Worm (Caenorhabditis elegans) whole organism, L4 larva: ENCODE results near the gene K04C2.2.

ENCODE experiments used
- F26F4.8 ChIP-seq: fragments of 200-800 bp; sonication (Bioruptor generic); conservative IDR thresholded peaks from 2 replicates; pipeline ENCODE4 v1.3.6; 2022; ENCODE audit warnings: missing genetic modification characterization, missing compliant biosample characterization
- F44E2.7 ChIP-seq: fragments of 200-800 bp; sonication (Bioruptor generic); IDR thresholded peaks from 2 replicates; pipeline ENCODE4 v2.1.2; 2022; ENCODE audit warnings: missing genetic modification characterization, missing compliant biosample characterization
- Y5F2A.4 ChIP-seq: fragments of 200-800 bp; sonication (Bioruptor generic); optimal IDR thresholded peaks from 2 replicates; lab custom pipeline; 2018; ENCODE audit warnings: mild to moderate bottlenecking, missing genetic modification characterization, missing compliant biosample characterization
- Y75B8A.6 ChIP-seq: fragments of 200-800 bp; sonication (Bioruptor generic); IDR thresholded peaks from 2 replicates; pipeline ENCODE4 v1.3.6; 2022; ENCODE audit warnings: missing genetic modification reagents, missing genetic modification characterization, missing compliant biosample characterization
- ZK337.2 ChIP-seq: fragments of 200-800 bp; sonication (Bioruptor generic); IDR thresholded peaks from 2 replicates; pipeline ENCODE4 v1.3.6; 2022; ENCODE audit warnings: missing genetic modification reagents, missing genetic modification characterization, missing compliant biosample characterization
- ZK546.5 ChIP-seq, 2 experiments: sonication (generic microtip); optimal IDR thresholded peaks; 2 replicates each; lab custom pipeline; 2017; ENCODE audit warnings: missing biosample characterization in 2 of 2, missing genetic modification characterization in 2 of 2
- aha-1 ChIP-seq: fragments of 150-350 bp; peaks from one replicate; lab custom pipeline; 2014; ENCODE audit warnings: missing biosample characterization, missing genetic modification characterization
- ama-1 ChIP-seq: fragments of 150-350 bp; optimal IDR thresholded peaks from 2 replicates; lab custom pipeline; 2014; ENCODE audit warnings: inconsistent platforms, mixed read lengths
- arid-1 ChIP-seq: fragments of 200-800 bp; sonication (Bioruptor generic); conservative IDR thresholded peaks from 2 replicates; pipeline ENCODE4 v1.3.6; 2022; ENCODE audit warnings: missing genetic modification reagents, missing genetic modification characterization, missing compliant biosample characterization
- attf-4 ChIP-seq: sonication (generic microtip); optimal IDR thresholded peaks from 3 replicates; lab custom pipeline; 2017; ENCODE audit warnings: missing biosample characterization, missing genetic modification characterization
- ceh-20 ChIP-seq: fragments of 200-800 bp; sonication (Bioruptor generic); IDR thresholded peaks from 2 replicates; pipeline ENCODE4 v1.3.6; 2022; ENCODE audit warnings: missing genetic modification reagents, missing genetic modification characterization, missing compliant biosample characterization
- ceh-28 ChIP-seq: fragments of 150-350 bp; optimal IDR thresholded peaks from 2 replicates; lab custom pipeline; 2014; ENCODE audit warnings: missing biosample characterization, missing genetic modification reagents, missing genetic modification characterization
- ces-1 ChIP-seq: fragments of 150-350 bp; sonication (generic microtip); optimal IDR thresholded peaks from 4 replicates; lab custom pipeline; 2014; ENCODE audit warnings: missing biosample characterization, missing genetic modification reagents, missing genetic modification characterization
- cey-2 ChIP-seq: sonication (generic microtip); optimal IDR thresholded peaks from 3 replicates; lab custom pipeline; 2017; ENCODE audit warnings: missing genetic modification characterization, mild to moderate bottlenecking, missing compliant biosample characterization, antibody characterized with exemption, borderline replicate concordance; ENCODE audit not compliant: insufficient read depth
- daf-16 ChIP-seq, 3 experiments: sonication (generic microtip); optimal IDR thresholded peaks; 2 replicates each; lab custom pipeline; 2016 to 2017; ENCODE audit warnings: missing genetic modification characterization in 3 of 3, missing genetic modification reagents in 3 of 3, mild to moderate bottlenecking in 2 of 3, missing compliant biosample characterization in 2 of 3, missing biosample characterization in 1 of 3, moderate library complexity in 1 of 3
- daf-8 ChIP-seq: fragments of 200-800 bp; sonication (Bioruptor generic); IDR thresholded peaks from 2 replicates; pipeline ENCODE4 v1.3.6; 2022; ENCODE audit warnings: missing genetic modification characterization, missing compliant biosample characterization
- dmd-6 ChIP-seq: fragments of 200-800 bp; sonication (Bioruptor generic); IDR thresholded peaks from 2 replicates; pipeline ENCODE4 v1.3.6; 2022; ENCODE audit warnings: missing genetic modification reagents, missing genetic modification characterization, missing compliant biosample characterization
- dmd-8 ChIP-seq: fragments of 200-800 bp; sonication (Bioruptor generic); IDR thresholded peaks from 2 replicates; pipeline ENCODE4 v1.3.6; 2022; ENCODE audit warnings: missing genetic modification characterization, missing compliant biosample characterization
- dmd-9 ChIP-seq: fragments of 200-800 bp; sonication (Bioruptor generic); IDR thresholded peaks from 2 replicates; pipeline ENCODE4 v1.3.6; 2022; ENCODE audit warnings: missing genetic modification reagents, missing genetic modification characterization, missing compliant biosample characterization
- dpl-1 ChIP-seq: fragments of 150-350 bp; optimal IDR thresholded peaks from 2 replicates; lab custom pipeline; 2014; ENCODE audit warnings: missing biosample characterization, missing genetic modification reagents, missing genetic modification characterization
- dve-1 ChIP-seq: sonication (generic microtip); optimal IDR thresholded peaks from 2 replicates; lab custom pipeline; 2017; ENCODE audit warnings: antibody characterized with exemption, mild to moderate bottlenecking, missing genetic modification characterization, missing compliant biosample characterization; ENCODE audit not compliant: insufficient read depth
- fkh-10 ChIP-seq: fragments of 150-350 bp; optimal IDR thresholded peaks from 2 replicates; lab custom pipeline; 2014; ENCODE audit warnings: missing biosample characterization, missing genetic modification reagents, missing genetic modification characterization
- gei-8 ChIP-seq: fragments of 200-800 bp; sonication (Bioruptor generic); optimal IDR thresholded peaks from 2 replicates; lab custom pipeline; 2018; ENCODE audit warnings: mild to moderate bottlenecking, missing genetic modification characterization, missing compliant biosample characterization
- hlh-11 ChIP-seq: fragments of 200-800 bp; sonication (Bioruptor generic); optimal IDR thresholded peaks from 2 replicates; lab custom pipeline; 2018; ENCODE audit warnings: mild to moderate bottlenecking, missing genetic modification characterization, missing compliant biosample characterization
- lin-15B ChIP-seq: fragments of 150-350 bp; sonication (generic microtip); optimal IDR thresholded peaks from 3 replicates; lab custom pipeline; 2014; ENCODE audit warnings: missing biosample characterization, missing genetic modification characterization
- lin-38 ChIP-seq: fragments of 200-800 bp; sonication (Bioruptor generic); IDR thresholded peaks from 2 replicates; pipeline ENCODE4 v1.3.6; 2022; ENCODE audit warnings: missing genetic modification reagents, missing genetic modification characterization, missing compliant biosample characterization
- lin-39 ChIP-seq: fragments of 150-350 bp; optimal IDR thresholded peaks from 2 replicates; lab custom pipeline; 2014; ENCODE audit warnings: missing biosample characterization, missing genetic modification reagents, missing genetic modification characterization
- lir-3 ChIP-seq: sonication (generic microtip); optimal IDR thresholded peaks from 2 replicates; lab custom pipeline; 2016; ENCODE audit warnings: mild to moderate bottlenecking, missing genetic modification characterization, missing compliant biosample characterization
- lsy-2 ChIP-seq, 2 experiments: fragments of 150-350 bp in 1 of 2; sonication (generic microtip) in 1 of 2; optimal IDR thresholded peaks; 2 replicates each; lab custom pipeline; 2014 to 2017; ENCODE audit warnings: missing biosample characterization in 2 of 2, missing genetic modification characterization in 2 of 2
- madf-9 ChIP-seq: fragments of 200-800 bp; sonication (Bioruptor generic); conservative IDR thresholded peaks from 2 replicates; pipeline ENCODE4 v1.3.6; 2022; ENCODE audit warnings: missing genetic modification reagents, missing genetic modification characterization, missing compliant biosample characterization
- mes-2 ChIP-seq: sonication (generic microtip); optimal IDR thresholded peaks from 2 replicates; lab custom pipeline; 2016; ENCODE audit warnings: missing genotype, mild to moderate bottlenecking, missing genetic modification characterization, missing compliant biosample characterization; ENCODE audit not compliant: poor library complexity, severe bottlenecking
- nhr-102 ChIP-seq: sonication (generic microtip); optimal IDR thresholded peaks from 2 replicates; lab custom pipeline; 2016; ENCODE audit warnings: mild to moderate bottlenecking, missing genetic modification characterization, moderate library complexity, missing compliant biosample characterization
- nhr-111 ChIP-seq: fragments of 200-800 bp; sonication (Bioruptor generic); optimal IDR thresholded peaks from 2 replicates; lab custom pipeline; 2018; ENCODE audit warnings: mild to moderate bottlenecking, missing genetic modification characterization, missing compliant biosample characterization
- nhr-48 ChIP-seq: sonication (generic microtip); optimal IDR thresholded peaks from 2 replicates; lab custom pipeline; 2016; ENCODE audit warnings: mild to moderate bottlenecking, missing genetic modification characterization, missing compliant biosample characterization
- nhr-77 ChIP-seq: fragments of 150-350 bp; optimal IDR thresholded peaks from 2 replicates; lab custom pipeline; 2014; ENCODE audit warnings: missing biosample characterization, missing genetic modification characterization
- pha-4 ChIP-seq, 2 experiments: fragments of 150-350 bp in 1 of 2; fragments of 200-800 bp in 1 of 2; sonication (Bioruptor generic) in 1 of 2; IDR thresholded peaks in 1 of 2; optimal IDR thresholded peaks in 1 of 2; 2 replicates each; pipeline versions ENCODE4 v1.3.6 to Lab custom; 2014 to 2022; ENCODE audit warnings: missing genetic modification characterization in 2 of 2, missing genetic modification reagents in 2 of 2, missing biosample characterization in 1 of 2, missing compliant biosample characterization in 1 of 2
- php-3 ChIP-seq: fragments of 200-800 bp; sonication (Bioruptor generic); IDR thresholded peaks from 2 replicates; pipeline ENCODE4 v1.3.6; 2022; ENCODE audit warnings: missing genetic modification reagents, missing genetic modification characterization, missing compliant biosample characterization
- rbr-2 ChIP-seq: sonication (generic microtip); optimal IDR thresholded peaks from 2 replicates; lab custom pipeline; 2016; ENCODE audit warnings: missing genotype, missing genetic modification characterization, missing compliant biosample characterization
- saeg-2 ChIP-seq: fragments of 200-800 bp; sonication (Bioruptor generic); IDR thresholded peaks from 2 replicates; pipeline ENCODE4 v1.3.6; 2022; ENCODE audit warnings: missing genetic modification reagents, missing genetic modification characterization, missing compliant biosample characterization
- set-16 ChIP-seq: fragments of 200-800 bp; sonication (Bioruptor generic); IDR thresholded peaks from 2 replicates; pipeline ENCODE4 v1.3.6; 2022; ENCODE audit warnings: missing genetic modification reagents, missing genetic modification characterization, missing compliant biosample characterization
- spr-1 ChIP-seq: sonication (generic microtip); optimal IDR thresholded peaks from 2 replicates; lab custom pipeline; 2016; ENCODE audit warnings: mild to moderate bottlenecking, missing genetic modification characterization, missing compliant biosample characterization
- tra-1 ChIP-seq: fragments of 200-800 bp; sonication (Bioruptor generic); IDR thresholded peaks from 2 replicates; pipeline ENCODE4 v1.3.6; 2022; ENCODE audit warnings: missing genetic modification reagents, missing genetic modification characterization, missing compliant biosample characterization
- vab-7 ChIP-seq: fragments of 200-800 bp; sonication (Bioruptor generic); IDR thresholded peaks from 2 replicates; pipeline ENCODE4 v1.3.6; 2022; ENCODE audit warnings: missing genetic modification reagents, missing genetic modification characterization, missing compliant biosample characterization
- zag-1 ChIP-seq: fragments of 150-350 bp; optimal IDR thresholded peaks from 2 replicates; lab custom pipeline; 2014; ENCODE audit warnings: missing biosample characterization, missing genetic modification characterization
- zfp-2 ChIP-seq: sonication (generic microtip); optimal IDR thresholded peaks from 2 replicates; lab custom pipeline; 2016; ENCODE audit warnings: mild to moderate bottlenecking, missing genetic modification characterization, missing compliant biosample characterization
- zfp-3 ChIP-seq: fragments of 200-800 bp; sonication (Bioruptor generic); conservative IDR thresholded peaks from 2 replicates; pipeline ENCODE4 v1.3.6; 2022; ENCODE audit warnings: missing genetic modification reagents, missing genetic modification characterization, missing compliant biosample characterization
- zip-11 ChIP-seq: fragments of 200-800 bp; sonication (Bioruptor generic); IDR thresholded peaks from 2 replicates; pipeline ENCODE4 v1.3.6; 2022; ENCODE audit warnings: missing genetic modification characterization, missing compliant biosample characterization
- zip-2 ChIP-seq: fragments of 150-350 bp; optimal IDR thresholded peaks from 2 replicates; lab custom pipeline; 2014; ENCODE audit warnings: missing biosample characterization, missing genetic modification characterization

The K04C2.2 gene

DNA sequence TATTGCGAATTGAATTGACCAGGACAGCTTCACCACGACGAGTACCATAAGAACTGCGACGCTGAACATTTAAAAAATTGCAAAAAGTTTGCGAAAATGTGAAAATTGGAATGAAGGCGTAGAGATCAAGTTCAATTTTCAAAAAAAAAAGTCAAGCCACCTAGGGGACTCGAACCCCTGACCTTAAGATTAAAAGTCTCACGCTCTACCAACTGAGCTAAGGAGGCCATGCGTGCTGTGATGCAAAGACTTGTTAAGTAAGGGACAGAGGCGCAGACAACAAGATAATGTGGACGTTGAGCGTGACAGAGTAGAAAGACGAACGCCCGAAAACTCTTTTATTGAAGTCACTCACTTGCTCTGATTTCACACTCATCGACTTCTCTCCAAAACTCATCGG lies 2.0 kb upstream of the K04C2.2 start (continued):
- peak; percentile 87 for TF ChIP-seq madf-9 (GFP tag; lab: Robert Waterston, UW)
- TF ChIP-seq zag-1 (tag; lab: Kevin White, UChicago), result no peak
- peak; percentile 84 for TF ChIP-seq arid-1 (GFP tag; lab: Robert Waterston, UW)
- TF ChIP-seq tra-1 (GFP tag; lab: Robert Waterston, UW), result peak; percentile 92
- peak; percentile 49 for TF ChIP-seq lir-3 (tag; lab: Kevin White, UChicago)
- peak; percentile 38 for TF ChIP-seq gei-8 (GFP tag; lab: Kevin White, UChicago)
- peak; percentile 75; the same call in 1 of the 2 replicates for TF ChIP-seq F44E2.7 (GFP tag; lab: Robert Waterston, UW)
- TF ChIP-seq cey-2 (tag; lab: Kevin White, UChicago), result no peak
- TF ChIP-seq ZK337.2, result 0 out of 2 replicates have a peak, but pooled peaks have one; percentile 58
- peak; percentile 51; the same call in 1 of the 2 replicates for TF ChIP-seq zfp-3 (GFP tag; lab: Robert Waterston, UW)
- TF ChIP-seq dpl-1 (GFP tag; lab: Kevin White, UChicago), result peak; percentile 50
- TF ChIP-seq ama-1, result peak; percentile 14
- no peak for TF ChIP-seq nhr-102 (tag; lab: Kevin White, UChicago)
- peak; percentile 80 for TF ChIP-seq nhr-111
- TF ChIP-seq lin-15B (tag; lab: Kevin White, UChicago), result no peak
- peak in 1 of 2 experiments; percentile 72 for TF ChIP-seq daf-16 (GFP tag; optimal IDR thresholded peaks at IDR 0.05; lab: Kevin White, UChicago)
- TF ChIP-seq daf-16 (tag; optimal IDR thresholded peaks at IDR 0.05; lab: Kevin White, UChicago), result peak; percentile 36
- peak; percentile 33 for TF ChIP-seq spr-1 (tag; lab: Kevin White, UChicago)
- TF ChIP-seq Y5F2A.4 (GFP tag; lab: Kevin White, UChicago), result peak; percentile 48
- peak; percentile 84 for TF ChIP-seq mes-2
- no peak for TF ChIP-seq fkh-10 (GFP tag; lab: Kevin White, UChicago)
- TF ChIP-seq Y75B8A.6 (GFP tag; lab: Robert Waterston, UW), result no peak
- peak; percentile 63; the same call in 1 of the 2 replicates for TF ChIP-seq dmd-9 (GFP tag; lab: Robert Waterston, UW)
- TF ChIP-seq lin-39, result no peak
- no peak for TF ChIP-seq ces-1 (GFP tag; lab: Kevin White, UChicago)
- TF ChIP-seq dve-1 (tag; lab: Kevin White, UChicago), result peak; percentile 60
- peak; percentile 65; the same call in 1 of the 2 replicates for TF ChIP-seq php-3
- no peak for TF ChIP-seq attf-4 (tag; lab: Kevin White, UChicago)
- TF ChIP-seq zip-2 (tag; lab: Kevin White, UChicago), result no peak
- TF ChIP-seq vab-7, result peak; percentile 94
- no peak for TF ChIP-seq hlh-11 (tag; lab: Kevin White, UChicago)
- peak; percentile 67 for TF ChIP-seq rbr-2 (tag; lab: Kevin White, UChicago)
- 0 out of 2 replicates have a peak, but pooled peaks have one; percentile 22 for TF ChIP-seq saeg-2 (GFP tag; lab: Robert Waterston, UW)
- 0 out of 2 replicates have a peak, but pooled peaks have one; percentile 42 for TF ChIP-seq zip-11
- peak; percentile 95 for TF ChIP-seq dmd-8 (GFP tag; lab: Robert Waterston, UW)
- TF ChIP-seq daf-8 (GFP tag; lab: Robert Waterston, UW), result no peak

DNA sequence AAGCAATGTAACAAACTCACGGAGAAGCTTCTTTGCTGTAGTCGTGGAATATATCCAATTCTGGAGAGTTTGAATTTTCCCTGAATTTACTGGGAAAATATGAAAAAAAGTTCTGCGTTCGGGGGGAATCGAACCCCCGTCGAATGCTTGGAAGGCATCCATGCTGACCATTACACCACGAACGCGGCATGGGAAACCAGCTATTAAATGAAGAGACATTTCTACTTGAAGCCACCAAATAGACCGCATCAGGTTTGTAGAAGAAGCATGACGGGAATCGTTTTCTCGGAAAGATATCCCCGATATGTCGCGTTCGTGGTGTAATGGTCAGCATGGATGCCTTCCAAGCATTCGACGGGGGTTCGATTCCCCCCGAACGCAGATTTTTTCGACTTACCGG lies 1.1 kb upstream of the K04C2.2 start:
- TF ChIP-seq ceh-20 (GFP tag; lab: Robert Waterston, UW) (peak; percentile 33; the same call in 1 of the 2 replicates), nhr-48 (tag; lab: Kevin White, UChicago) (peak; percentile 45), vab-7 (peak; percentile 71), pha-4 (GFP tag; IDR thresholded peaks at IDR 0.05; lab: Robert Waterston, UW) (peak; percentile 66; the same call in 1 of the 2 replicates), pha-4 (tag; optimal IDR thresholded peaks at IDR 0.05; lab: Kevin White, UChicago) (no peak), set-16 (GFP tag; lab: Robert Waterston, UW) (no peak), hlh-11 (tag; lab: Kevin White, UChicago) (peak; percentile 29), zip-2 (tag; lab: Kevin White, UChicago) (peak; percentile 66), nhr-77 (tag; lab: Kevin White, UChicago) (no peak), F26F4.8 (GFP tag; lab: Robert Waterston, UW) (peak; percentile 73), lin-38 (peak; percentile 78), daf-16 (GFP tag; optimal IDR thresholded peaks at IDR 0.05; lab: Kevin White, UChicago) (peak; percentile 23 to 36), daf-16 (tag; optimal IDR thresholded peaks at IDR 0.05; lab: Kevin White, UChicago) (peak; percentile 32), lsy-2 (tag; optimal IDR thresholded peaks at IDR 0.05; lab: Kevin White, UChicago) (peak in 1 of 2 experiments; percentile 48), zfp-2 (tag; lab: Kevin White, UChicago) (peak; percentile 24), ZK546.5 (tag; optimal IDR thresholded peaks at IDR 0.05; lab: Kevin White, UChicago) (no peak), dmd-6 (GFP tag; lab: Robert Waterston, UW) (0 out of 2 replicates have a peak, but pooled peaks have one; percentile 43), dmd-9 (GFP tag; lab: Robert Waterston, UW) (0 out of 2 replicates have a peak, but pooled peaks have one; percentile 17), mes-2 (peak; percentile 60), ceh-28 (tag; lab: Kevin White, UChicago) (no peak), aha-1 (tag; lab: Kevin White, UChicago) (no peak)
